Fruit fly (Drosophila melanogaster): ENCODE results near the gene Antp.

DNA sequence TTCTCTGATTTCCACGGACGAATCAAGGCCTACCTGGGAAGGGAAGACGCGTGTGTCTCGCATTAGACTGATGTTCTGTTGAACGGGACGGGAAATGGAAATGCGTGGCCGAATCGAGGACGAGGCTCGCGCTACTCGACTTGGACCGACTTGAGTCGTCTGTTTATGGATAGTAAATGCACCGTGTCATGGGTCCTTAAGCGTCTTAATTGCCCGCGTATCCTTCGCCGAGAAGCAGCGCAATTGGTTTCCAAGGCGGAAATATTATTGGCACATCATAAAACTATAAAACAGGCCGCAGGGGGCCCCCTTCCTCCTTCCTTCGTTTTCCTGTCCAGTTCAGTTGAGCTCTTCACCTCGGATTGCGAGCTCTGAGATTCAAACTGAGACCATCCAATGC, 140.0 kb downstream of the Antp start:
- TF ChIP-seq h (optimal IDR thresholded peaks at IDR 0.05): no peak
- TF ChIP-seq Sin3A (optimal IDR thresholded peaks at IDR 0.05): no peak

All from Kc167 (cell line).